Fruit fly (Drosophila melanogaster) whole organism, embryonic: ENCODE measurements around the gene Cdc16.
A peak's percentile ranks its signal among the peaks of the same experiment; 100 is the strongest.

Experiments
- Ada2b ChIP-seq: fragments of 200-800 bp; sonication (Bioruptor generic); IDR thresholded peaks from 2 replicates; pipeline ENCODE4 v1.3.6; 2022; ENCODE audit warnings: missing biosample characterization, missing genetic modification characterization
- BtbVII ChIP-seq: fragments of 200-800 bp; sonication (Bioruptor generic); optimal IDR thresholded peaks from 3 replicates; lab custom pipeline; 2017; ENCODE audit warnings: missing biosample characterization, mild to moderate bottlenecking, missing genetic modification characterization
- CG10267 ChIP-seq: fragments of 200-800 bp; sonication (Bioruptor generic); optimal IDR thresholded peaks from 2 replicates; lab custom pipeline; 2018; ENCODE audit warnings: missing biosample characterization, mild to moderate bottlenecking, missing genetic modification characterization, moderate library complexity
- CG10543 ChIP-seq: fragments of 200-800 bp; sonication (Bioruptor generic); optimal IDR thresholded peaks from 3 replicates; lab custom pipeline; 2017; ENCODE audit warnings: missing biosample characterization, mild to moderate bottlenecking, missing genetic modification characterization, moderate library complexity
- CG10565 ChIP-seq: fragments of 200-800 bp; sonication (Bioruptor generic); optimal IDR thresholded peaks from 3 replicates; lab custom pipeline; 2016; ENCODE audit warnings: missing biosample characterization, mild to moderate bottlenecking, missing genetic modification characterization
- CG11093 ChIP-seq: fragments of 200-800 bp; sonication (Bioruptor generic); IDR thresholded peaks from 3 replicates; pipeline ENCODE4 v1.3.6; 2022; ENCODE audit warnings: missing biosample characterization, missing genetic modification characterization
- CG14441 ChIP-seq: fragments of 200-800 bp; sonication (Bioruptor generic); IDR thresholded peaks from 2 replicates; pipeline ENCODE4 v1.3.6; 2022; ENCODE audit warnings: missing biosample characterization, missing genetic modification characterization
- CG18262 ChIP-seq: fragments of 200-800 bp; optimal IDR thresholded peaks from 3 replicates; lab custom pipeline; 2019; ENCODE audit warnings: missing biosample characterization, mild to moderate bottlenecking, missing genetic modification characterization, moderate library complexity
- CG1832 ChIP-seq: fragments of 200-800 bp; sonication (Bioruptor generic); optimal IDR thresholded peaks from 2 replicates; lab custom pipeline; 2017; ENCODE audit warnings: missing biosample characterization, mild to moderate bottlenecking, missing genetic modification characterization, inconsistent platforms
- CG18599 ChIP-seq: fragments of 200-800 bp; sonication (Bioruptor generic); optimal IDR thresholded peaks from 3 replicates; lab custom pipeline; 2017; ENCODE audit warnings: missing biosample characterization, missing genetic modification characterization, mild to moderate bottlenecking, moderate library complexity, missing genetic modification reagents
- CG2712 ChIP-seq: fragments of 200-800 bp; optimal IDR thresholded peaks from 3 replicates; lab custom pipeline; 2019; ENCODE audit warnings: missing biosample characterization, mild to moderate bottlenecking, missing genetic modification characterization, moderate library complexity
- CG34422 ChIP-seq: fragments of 200-800 bp; sonication (Bioruptor generic); IDR thresholded peaks from 3 replicates; pipeline ENCODE4 v1.3.6; 2022; ENCODE audit warnings: missing biosample characterization, missing genetic modification characterization
- CG43689 ChIP-seq: fragments of 200-800 bp; sonication (Bioruptor generic); IDR thresholded peaks from 2 replicates; pipeline ENCODE4 v1.3.6; 2022; ENCODE audit warnings: missing biosample characterization, missing genetic modification characterization
- CG4820 ChIP-seq: fragments of 200-800 bp; sonication (Bioruptor generic); optimal IDR thresholded peaks from 3 replicates; lab custom pipeline; 2016; ENCODE audit warnings: missing biosample characterization, missing genetic modification characterization
- CG6175 ChIP-seq: fragments of 200-800 bp; sonication (Bioruptor generic); IDR thresholded peaks from 3 replicates; pipeline ENCODE4 v1.3.6; 2022; ENCODE audit warnings: missing biosample characterization, missing genetic modification characterization
- CG6683 ChIP-seq: fragments of 200-800 bp; sonication (Bioruptor generic); optimal IDR thresholded peaks from 2 replicates; lab custom pipeline; 2017; ENCODE audit warnings: missing biosample characterization, mild to moderate bottlenecking, missing genetic modification characterization, missing genetic modification reagents
- CG7839 ChIP-seq: fragments of 200-800 bp; sonication (Bioruptor generic); optimal IDR thresholded peaks from 3 replicates; lab custom pipeline; 2018; ENCODE audit warnings: missing biosample characterization, mild to moderate bottlenecking, missing genetic modification characterization, moderate library complexity
- CG8359 ChIP-seq: fragments of 200-800 bp; sonication (Bioruptor generic); optimal IDR thresholded peaks from 2 replicates; lab custom pipeline; 2017; ENCODE audit warnings: missing biosample characterization, mild to moderate bottlenecking, missing genetic modification characterization, borderline replicate concordance
- CG9797 ChIP-seq: fragments of 200-800 bp; sonication (Bioruptor generic); optimal IDR thresholded peaks from 3 replicates; lab custom pipeline; 2018; ENCODE audit warnings: missing biosample characterization, mild to moderate bottlenecking, missing genetic modification characterization
- CTCF ChIP-seq: fragments of 200-800 bp; sonication (Bioruptor generic); optimal IDR thresholded peaks from 2 replicates; lab custom pipeline; 2017; ENCODE audit warnings: missing biosample characterization, mild to moderate bottlenecking, missing genetic modification characterization, moderate library complexity
- Camta ChIP-seq: fragments of 200-800 bp; sonication (Bioruptor generic); optimal IDR thresholded peaks from 2 replicates; lab custom pipeline; 2016; ENCODE audit warnings: missing biosample characterization, missing genetic modification characterization
- Dbx ChIP-seq: fragments of 200-800 bp; sonication (Bioruptor generic); IDR thresholded peaks from 3 replicates; pipeline ENCODE4 v1.3.6; 2022; ENCODE audit warnings: missing biosample characterization, missing genetic modification characterization
- Eip74EF ChIP-seq, 2 experiments: fragments of 200-800 bp in 1 of 2; fragments of >200 bp in 1 of 2; sonication (Bioruptor generic) in 1 of 2; optimal IDR thresholded peaks; 2 replicates each; lab custom pipeline; 2017 to 2019; ENCODE audit warnings: missing biosample characterization in 2 of 2, missing genetic modification characterization in 2 of 2, mild to moderate bottlenecking in 1 of 2, moderate library complexity in 1 of 2
- Gug ChIP-seq: fragments of 200-800 bp; sonication (Bioruptor generic); IDR thresholded peaks from 4 replicates; pipeline ENCODE4 v1.3.6; 2022; ENCODE audit warnings: missing biosample characterization, missing genetic modification characterization
- Hand ChIP-seq: fragments of 200-800 bp; sonication (Bioruptor generic); optimal IDR thresholded peaks from 2 replicates; lab custom pipeline; 2017; ENCODE audit warnings: mild to moderate bottlenecking, missing biosample characterization, missing genetic modification reagents, missing genetic modification characterization
- Hey ChIP-seq: fragments of 200-800 bp; sonication (Bioruptor generic); optimal IDR thresholded peaks from 3 replicates; lab custom pipeline; 2018; ENCODE audit warnings: missing biosample characterization, mild to moderate bottlenecking, missing genetic modification characterization
- Hmx ChIP-seq: fragments of 200-800 bp; sonication (Bioruptor generic); optimal IDR thresholded peaks from 2 replicates; lab custom pipeline; 2016; ENCODE audit warnings: missing biosample characterization, missing genetic modification characterization
- MBD-R2 ChIP-seq: fragments of 200-800 bp; sonication (Bioruptor generic); IDR thresholded peaks from 2 replicates; pipeline ENCODE4 v1.3.6; 2022; ENCODE audit warnings: missing biosample characterization, missing genetic modification characterization
- Med ChIP-seq: fragments of 200-800 bp; sonication (Bioruptor generic); peaks from one replicate; lab custom pipeline; 2016; ENCODE audit warnings: missing biosample characterization, missing genetic modification characterization, mild to moderate bottlenecking, inconsistent platforms, moderate library complexity
- NK7.1 ChIP-seq: fragments of 200-800 bp; sonication (Bioruptor generic); optimal IDR thresholded peaks from 3 replicates; lab custom pipeline; 2016; ENCODE audit warnings: missing biosample characterization, missing genetic modification characterization
- Oli ChIP-seq: fragments of 200-800 bp; sonication (Bioruptor generic); optimal IDR thresholded peaks from 2 replicates; lab custom pipeline; 2018; ENCODE audit warnings: missing biosample characterization, mild to moderate bottlenecking, missing genetic modification characterization, moderate library complexity
- Rx ChIP-seq: fragments of 200-800 bp; sonication (Bioruptor generic); IDR thresholded peaks from 2 replicates; pipeline ENCODE4 v1.3.6; 2022; ENCODE audit warnings: missing biosample characterization, missing genetic modification characterization
- dm ChIP-seq: fragments of 200-800 bp; sonication (Bioruptor generic); optimal IDR thresholded peaks from 3 replicates; lab custom pipeline; 2016; ENCODE audit warnings: missing biosample characterization, missing genetic modification characterization
- exex ChIP-seq: fragments of 200-800 bp; sonication (Bioruptor generic); optimal IDR thresholded peaks from 4 replicates; lab custom pipeline; 2018; ENCODE audit warnings: missing biosample characterization, mild to moderate bottlenecking, missing genetic modification characterization, moderate library complexity
- gro ChIP-seq: fragments of 200-800 bp; sonication (Bioruptor generic); optimal IDR thresholded peaks from 2 replicates; lab custom pipeline; 2016; ENCODE audit warnings: missing biosample characterization, missing genetic modification characterization
- hth ChIP-seq: fragments of >200 bp; optimal IDR thresholded peaks from 2 replicates; lab custom pipeline; 2017; ENCODE audit warnings: inconsistent platforms
- jigr1 ChIP-seq: fragments of 200-800 bp; sonication (Bioruptor generic); IDR thresholded peaks from 3 replicates; pipeline ENCODE4 v1.3.6; 2022; ENCODE audit warnings: missing biosample characterization, missing genetic modification characterization
- knrl ChIP-seq: fragments of 200-800 bp; sonication (Bioruptor generic); IDR thresholded peaks from 3 replicates; pipeline ENCODE4 v1.3.6; 2022; ENCODE audit warnings: missing biosample characterization, missing genetic modification characterization; ENCODE audit not compliant: partially characterized antibody
- pum ChIP-seq: fragments of 200-800 bp; sonication (Bioruptor generic); optimal IDR thresholded peaks from 2 replicates; lab custom pipeline; 2016; ENCODE audit warnings: missing biosample characterization, missing genetic modification characterization
- sc ChIP-seq, 3 experiments: fragments of >200 bp in 2 of 3; fragments of 200-800 bp in 1 of 3; sonication (Bioruptor generic) in 1 of 3; optimal IDR thresholded peaks; 2 replicates in 2 of 3; 3 replicates in 1 of 3; lab custom pipeline; 2017; ENCODE audit warnings: mild to moderate bottlenecking in 1 of 3, missing biosample characterization in 1 of 3, missing genetic modification characterization in 1 of 3, missing genetic modification reagents in 1 of 3
- so ChIP-seq: fragments of 200-800 bp; sonication (Bioruptor generic); IDR thresholded peaks from 3 replicates; pipeline ENCODE4 v1.3.6; 2022; ENCODE audit warnings: missing biosample characterization, missing genetic modification characterization
- sqz ChIP-seq: fragments of 200-800 bp; sonication (Bioruptor generic); optimal IDR thresholded peaks from 3 replicates; lab custom pipeline; 2018; ENCODE audit warnings: missing biosample characterization, mild to moderate bottlenecking, missing genetic modification characterization
- ssp ChIP-seq: fragments of 200-800 bp; sonication (Bioruptor generic); IDR thresholded peaks from 2 replicates; pipeline ENCODE4 v1.3.6; 2022; ENCODE audit warnings: missing biosample characterization, missing genetic modification characterization
- stc ChIP-seq: fragments of 200-800 bp; sonication (Bioruptor generic); IDR thresholded peaks from 2 replicates; pipeline ENCODE4 v1.3.6; 2022; ENCODE audit warnings: missing biosample characterization, missing genetic modification characterization
- stwl ChIP-seq: fragments of 200-800 bp; sonication (Bioruptor generic); optimal IDR thresholded peaks from 3 replicates; lab custom pipeline; 2018; ENCODE audit warnings: missing biosample characterization, mild to moderate bottlenecking, missing genetic modification characterization, moderate library complexity
- sug ChIP-seq: fragments of 200-800 bp; optimal IDR thresholded peaks from 2 replicates; lab custom pipeline; 2019; ENCODE audit warnings: missing biosample characterization, mild to moderate bottlenecking, missing genetic modification characterization, moderate library complexity
- tgo ChIP-seq: fragments of 200-800 bp; sonication (Bioruptor generic); IDR thresholded peaks from 3 replicates; pipeline ENCODE4 v1.3.6; 2022; ENCODE audit warnings: missing biosample characterization, missing genetic modification characterization
- tna ChIP-seq: fragments of 200-800 bp; sonication (Bioruptor generic); IDR thresholded peaks from 2 replicates; pipeline ENCODE4 v1.3.6; 2022; ENCODE audit warnings: missing biosample characterization, missing genetic modification characterization; ENCODE audit not compliant: partially characterized antibody
- tx ChIP-seq: fragments of 200-800 bp; sonication (Bioruptor generic); optimal IDR thresholded peaks from 2 replicates; lab custom pipeline; 2016; ENCODE audit warnings: missing biosample characterization, missing genetic modification characterization
- wdn ChIP-seq: fragments of 200-800 bp; sonication (Bioruptor generic); IDR thresholded peaks from 2 replicates; pipeline ENCODE4 v1.3.6; 2022; ENCODE audit warnings: missing biosample characterization, missing genetic modification characterization
- zen ChIP-seq: fragments of 200-800 bp; sonication (Bioruptor generic); optimal IDR thresholded peaks from 3 replicates; lab custom pipeline; 2018; ENCODE audit warnings: missing biosample characterization, mild to moderate bottlenecking, missing genetic modification characterization, moderate library complexity

Gene Cdc16

dm6 chr3R:23314332-23314731, 33.3 kb downstream of the Cdc16 start (continued):
- TF ChIP-seq BtbVII (GFP tag; lab: Kevin White, UChicago), result peak; percentile 30
- TF ChIP-seq CG34422, result no peak; the same call in 2 of the 3 replicates
- peak in 1 of 2 experiments; percentile 66 for TF ChIP-seq Eip74EF (GFP tag; optimal IDR thresholded peaks at IDR 0.05; lab: Kevin White, UChicago)
- TF ChIP-seq Dbx (GFP tag; lab: Robert Waterston, UW), result 0 out of 3 replicates have a peak, but pooled peaks have one; percentile 27
- no peak for TF ChIP-seq Hmx (GFP tag; lab: Kevin White, UChicago)
- TF ChIP-seq CG4820 (GFP tag; lab: Kevin White, UChicago), result no peak
- TF ChIP-seq tna (GFP tag; lab: Robert Waterston, UW), result no peak
- peak; percentile 32 for TF ChIP-seq CG2712
- TF ChIP-seq Rx (GFP tag; lab: Robert Waterston, UW), result no peak
- TF ChIP-seq sc (optimal IDR thresholded peaks at IDR 0.05; lab: Kevin White, UChicago), result no peak
- no peak for TF ChIP-seq sc (GFP tag; optimal IDR thresholded peaks at IDR 0.05; lab: Kevin White, UChicago)
- peak; percentile 14 for TF ChIP-seq sug (tag; lab: Kevin White, UChicago)
- no peak for TF ChIP-seq knrl
- peak; percentile 21 for TF ChIP-seq stwl (tag; lab: Kevin White, UChicago)
- TF ChIP-seq Hand (GFP tag; lab: Kevin White, UChicago), result no peak
- no peak for TF ChIP-seq Hey (tag; lab: Kevin White, UChicago)
- peak; percentile 7 for TF ChIP-seq dm (GFP tag; lab: Kevin White, UChicago)
- TF ChIP-seq stc, result no peak; the same call in 1 of the 2 replicates
- TF ChIP-seq CG10565 (GFP tag; lab: Kevin White, UChicago), result no peak
- TF ChIP-seq Med (GFP tag; lab: Kevin White, UChicago), result peak; percentile 85
- TF ChIP-seq MBD-R2 (GFP tag; lab: Robert Waterston, UW), result peak; percentile 13; the same call in 1 of the 2 replicates
- no peak for TF ChIP-seq CG6175 (GFP tag; lab: Robert Waterston, UW)
- TF ChIP-seq NK7.1 (GFP tag; lab: Kevin White, UChicago), result no peak
- no peak for TF ChIP-seq CG11093 (GFP tag; lab: Robert Waterston, UW)
- no peak for TF ChIP-seq Gug (GFP tag; lab: Robert Waterston, UW)
- TF ChIP-seq CG18262 (tag; lab: Kevin White, UChicago), result no peak
- TF ChIP-seq Ada2b, result no peak; the same call in 1 of the 2 replicates
- peak; percentile 6 for TF ChIP-seq gro (GFP tag; lab: Kevin White, UChicago)
- TF ChIP-seq so, result peak; percentile 53; the same call in 1 of the 3 replicates
- TF ChIP-seq CTCF (GFP tag; lab: Kevin White, UChicago), result peak; percentile 21
- TF ChIP-seq hth (lab: Kevin White, UChicago), result no peak
- no peak for TF ChIP-seq pum (GFP tag; lab: Kevin White, UChicago)
- TF ChIP-seq CG8359 (GFP tag; lab: Kevin White, UChicago), result no peak
- no peak for TF ChIP-seq tx (GFP tag; lab: Kevin White, UChicago)
- TF ChIP-seq CG43689 (GFP tag; lab: Robert Waterston, UW), result no peak
- peak; percentile 24 for TF ChIP-seq CG7839 (tag; lab: Kevin White, UChicago)
- peak; percentile 45; the same call in 1 of the 2 replicates for TF ChIP-seq wdn (GFP tag; lab: Robert Waterston, UW)
- TF ChIP-seq ssp (GFP tag; lab: Robert Waterston, UW), result no peak
- TF ChIP-seq CG10543, result peak; percentile 56
- peak; percentile 11 for TF ChIP-seq CG10267 (tag; lab: Kevin White, UChicago)
- TF ChIP-seq exex, result peak; percentile 21
- TF ChIP-seq zen (tag; lab: Kevin White, UChicago), result no peak
- no peak for TF ChIP-seq CG1832 (GFP tag; lab: Kevin White, UChicago)
- no peak for TF ChIP-seq CG6683
- TF ChIP-seq CG9797 (GFP tag; lab: Kevin White, UChicago), result no peak
- peak; percentile 70 for TF ChIP-seq sqz (GFP tag; lab: Kevin White, UChicago)
- TF ChIP-seq jigr1 (GFP tag; lab: Robert Waterston, UW), result no peak
- no peak; the same call in 2 of the 3 replicates for TF ChIP-seq tgo
- no peak for TF ChIP-seq Oli (tag; lab: Kevin White, UChicago)
- 0 out of 2 replicates have a peak, but pooled peaks have one; percentile 5 for TF ChIP-seq CG14441 (GFP tag; lab: Robert Waterston, UW)
- TF ChIP-seq Camta (GFP tag; lab: Kevin White, UChicago), result no peak
- peak; percentile 42 for TF ChIP-seq CG18599 (GFP tag; lab: Kevin White, UChicago)
